Worm (Caenorhabditis elegans) whole organism, L4 larva: Measurements from ENCODE around the gene tbx-33.

Experiments
- egl-27 ChIP-seq: sonication (generic microtip); optimal IDR thresholded peaks from 3 replicates; lab custom pipeline; 2017; ENCODE audit warnings: missing biosample characterization, missing genetic modification reagents, missing genetic modification characterization
- nhr-25 ChIP-seq: sonication (generic microtip); optimal IDR thresholded peaks from 2 replicates; lab custom pipeline; 2017; ENCODE audit warnings: missing genetic modification characterization, mild to moderate bottlenecking, missing compliant biosample characterization, antibody characterized with exemption, moderate library complexity, borderline replicate concordance; ENCODE audit not compliant: insufficient read depth

DNA sequence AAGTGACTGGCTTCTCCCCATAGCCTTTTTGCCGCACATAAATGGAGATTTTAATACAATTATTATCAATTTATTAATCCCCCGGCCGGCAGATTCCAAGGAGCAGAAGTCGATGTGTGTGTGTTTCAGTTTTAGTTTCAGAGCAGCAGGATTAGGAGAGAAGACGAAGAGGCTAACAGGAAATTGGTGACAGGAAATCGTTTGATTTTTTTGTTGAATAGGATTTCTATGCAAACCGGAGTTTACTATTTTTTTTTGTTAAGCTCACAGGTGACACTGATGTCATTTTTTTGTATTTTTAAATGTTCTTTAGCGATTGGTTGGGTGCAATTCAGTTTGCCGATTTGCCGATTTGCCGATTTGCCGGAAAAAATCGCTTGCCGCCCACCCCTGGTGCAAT is 43.9 kb upstream of the tbx-33 start:
- TF ChIP-seq nhr-25 (tag; lab: Kevin White, UChicago) (no peak), egl-27 (tag; lab: Kevin White, UChicago) (no peak)
